Worm (Caenorhabditis elegans) whole organism, mixed stage, embryonic: ENCODE data around the gene unc-97.

Experiments used
- lsy-2 ChIP-seq: fragments of 150-350 bp; optimal IDR thresholded peaks from 2 replicates; lab custom pipeline; 2014; ENCODE audit warnings: missing biosample characterization, missing genetic modification characterization
- snpc-4 ChIP-seq: fragments of 150-350 bp; optimal IDR thresholded peaks from 2 replicates; lab custom pipeline; 2014; ENCODE audit warnings: missing biosample characterization, missing genetic modification characterization

DNA sequence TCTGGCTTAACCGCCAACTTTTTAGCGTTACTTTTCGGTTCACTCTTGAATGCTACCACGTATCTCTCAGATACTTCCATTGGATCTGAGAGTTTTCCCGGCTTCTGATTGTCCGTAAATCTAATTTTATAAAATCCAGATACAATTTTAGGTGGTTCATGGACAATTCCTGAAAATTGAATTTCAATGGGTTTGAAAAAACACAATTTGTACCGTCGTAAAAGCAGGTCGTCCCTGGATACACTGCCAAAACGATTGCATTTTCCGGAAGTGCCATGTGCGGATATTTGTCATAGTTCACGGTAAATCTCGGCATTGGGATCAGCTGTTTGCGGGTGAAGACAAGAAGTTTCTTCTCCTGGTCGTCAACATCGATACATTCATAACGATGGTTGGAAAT lies 46.6 kb downstream of the unc-97 start:
- TF ChIP-seq lsy-2 (no peak), snpc-4 (tag; lab: Kevin White, UChicago) (no peak)
